Fruit fly (Drosophila melanogaster) whole organism, embryonic: ENCODE data around the gene CG44362.
A peak's percentile ranks its signal among the peaks of the same experiment; 100 is the strongest.

Source experiments
- ATbp ChIP-seq: fragments of 200-800 bp; sonication (Bioruptor generic); optimal IDR thresholded peaks from 2 replicates; lab custom pipeline; 2017; ENCODE audit warnings: missing biosample characterization, mild to moderate bottlenecking, missing genetic modification characterization, missing genetic modification reagents
- CG10431 ChIP-seq: fragments of 200-800 bp; sonication (Bioruptor generic); optimal IDR thresholded peaks from 3 replicates; lab custom pipeline; 2018; ENCODE audit warnings: missing biosample characterization, mild to moderate bottlenecking, missing genetic modification characterization
- CG10462 ChIP-seq: fragments of 200-800 bp; sonication (Bioruptor generic); optimal IDR thresholded peaks from 2 replicates; lab custom pipeline; 2016; ENCODE audit warnings: missing biosample characterization, missing genetic modification characterization
- CG10979 ChIP-seq: fragments of 200-800 bp; sonication (Bioruptor generic); optimal IDR thresholded peaks from 2 replicates; lab custom pipeline; 2018; ENCODE audit warnings: missing biosample characterization, mild to moderate bottlenecking, missing genetic modification characterization, moderate library complexity
- CG11456 ChIP-seq: fragments of 200-800 bp; sonication (Bioruptor generic); IDR thresholded peaks from 3 replicates; pipeline ENCODE4 v1.3.6; 2022; ENCODE audit warnings: missing biosample characterization, missing genetic modification characterization
- CG11560 ChIP-seq: fragments of 200-800 bp; sonication (Bioruptor generic); IDR thresholded peaks from 3 replicates; pipeline ENCODE4 v1.3.6; 2022; ENCODE audit warnings: missing biosample characterization, missing genetic modification characterization
- CG12071 ChIP-seq: fragments of 200-800 bp; sonication (Bioruptor generic); optimal IDR thresholded peaks from 3 replicates; lab custom pipeline; 2018; ENCODE audit warnings: missing biosample characterization, mild to moderate bottlenecking, missing genetic modification characterization
- CG12391 ChIP-seq: fragments of 200-800 bp; sonication (Bioruptor generic); optimal IDR thresholded peaks from 3 replicates; lab custom pipeline; 2018; ENCODE audit warnings: missing biosample characterization, mild to moderate bottlenecking, missing genetic modification characterization, moderate library complexity
- CG12769 ChIP-seq: fragments of 200-800 bp; sonication (Bioruptor generic); optimal IDR thresholded peaks from 2 replicates; lab custom pipeline; 2019; ENCODE audit warnings: missing biosample characterization, mild to moderate bottlenecking, missing genetic modification characterization, moderate library complexity
- CG14441 ChIP-seq: fragments of 200-800 bp; sonication (Bioruptor generic); IDR thresholded peaks from 2 replicates; pipeline ENCODE4 v1.3.6; 2022; ENCODE audit warnings: missing biosample characterization, missing genetic modification characterization
- CG15514 ChIP-seq: fragments of 200-800 bp; sonication (Bioruptor generic); optimal IDR thresholded peaks from 3 replicates; lab custom pipeline; 2017; ENCODE audit warnings: missing biosample characterization, missing genetic modification characterization, mild to moderate bottlenecking, moderate library complexity, missing genetic modification reagents
- CG17829 ChIP-seq: fragments of 200-800 bp; optimal IDR thresholded peaks from 2 replicates; lab custom pipeline; 2019; ENCODE audit warnings: missing biosample characterization, mild to moderate bottlenecking, missing genetic modification characterization, moderate library complexity
- CG2889 ChIP-seq: fragments of 200-800 bp; sonication (Bioruptor generic); IDR thresholded peaks from 3 replicates; pipeline ENCODE4 v1.3.6; 2022; ENCODE audit warnings: missing biosample characterization, missing genetic modification characterization
- CG4282 ChIP-seq: fragments of 200-800 bp; sonication (Bioruptor generic); optimal IDR thresholded peaks from 2 replicates; lab custom pipeline; 2016; ENCODE audit warnings: missing biosample characterization, missing genetic modification characterization
- CG4404 ChIP-seq: fragments of 200-800 bp; sonication (Bioruptor generic); IDR thresholded peaks from 2 replicates; pipeline ENCODE4 v1.3.6; 2022; ENCODE audit warnings: missing biosample characterization, missing genetic modification characterization
- CG7786 ChIP-seq: fragments of 200-800 bp; sonication (Bioruptor generic); optimal IDR thresholded peaks from 2 replicates; lab custom pipeline; 2016; ENCODE audit warnings: missing biosample characterization, missing genetic modification characterization
- CG9876 ChIP-seq: fragments of 200-800 bp; sonication (Bioruptor generic); optimal IDR thresholded peaks from 2 replicates; lab custom pipeline; 2016; ENCODE audit warnings: missing biosample characterization, missing genetic modification characterization
- Chrac-16 ChIP-seq: fragments of 200-800 bp; sonication (Bioruptor generic); optimal IDR thresholded peaks from 3 replicates; lab custom pipeline; 2016; ENCODE audit warnings: missing biosample characterization, missing genetic modification characterization
- CkIIα-i1 ChIP-seq: fragments of 200-800 bp; sonication (Bioruptor generic); IDR thresholded peaks from 2 replicates; pipeline ENCODE4 v1.3.6; 2022; ENCODE audit warnings: missing biosample characterization, missing genetic modification characterization
- CoRest ChIP-seq: fragments of 200-800 bp; sonication (Bioruptor generic); optimal IDR thresholded peaks from 3 replicates; lab custom pipeline; 2018; ENCODE audit warnings: missing biosample characterization, mild to moderate bottlenecking, missing genetic modification characterization, moderate library complexity
- CrebB ChIP-seq: fragments of 200-800 bp; sonication (Bioruptor generic); optimal IDR thresholded peaks from 3 replicates; lab custom pipeline; 2018; ENCODE audit warnings: missing biosample characterization, mild to moderate bottlenecking, missing genetic modification characterization
- Dp ChIP-seq: fragments of 200-800 bp; sonication (Bioruptor generic); optimal IDR thresholded peaks from 2 replicates; lab custom pipeline; 2018; ENCODE audit warnings: missing biosample characterization, mild to moderate bottlenecking, missing genetic modification characterization, moderate library complexity
- Ets65A ChIP-seq: fragments of 200-800 bp; sonication (Bioruptor generic); peaks from one replicate; lab custom pipeline; 2016; ENCODE audit warnings: missing biosample characterization, missing genetic modification characterization
- GATAe ChIP-seq: fragments of 200-800 bp; sonication (Bioruptor generic); conservative IDR thresholded peaks from 2 replicates; pipeline ENCODE4 v1.3.6; 2022; ENCODE audit warnings: missing biosample characterization, missing genetic modification characterization
- Hr51 ChIP-seq, 2 experiments: fragments of 200-800 bp; sonication (Bioruptor generic); optimal IDR thresholded peaks; 2 replicates in 1 of 2; 3 replicates in 1 of 2; lab custom pipeline; 2016 to 2018; ENCODE audit warnings: missing biosample characterization in 2 of 2, missing genetic modification characterization in 2 of 2, mild to moderate bottlenecking in 1 of 2, moderate library complexity in 1 of 2
- Hr78 ChIP-seq, 2 experiments: fragments of 200-800 bp in 1 of 2; fragments of >200 bp in 1 of 2; sonication (Bioruptor generic) in 1 of 2; optimal IDR thresholded peaks; 2 replicates each; lab custom pipeline; 2017 to 2019; ENCODE audit warnings: missing biosample characterization in 2 of 2, missing genetic modification characterization in 2 of 2, mild to moderate bottlenecking in 1 of 2, moderate library complexity in 1 of 2
- Med ChIP-seq: fragments of 200-800 bp; sonication (Bioruptor generic); peaks from one replicate; lab custom pipeline; 2016; ENCODE audit warnings: missing biosample characterization, missing genetic modification characterization, mild to moderate bottlenecking, inconsistent platforms, moderate library complexity
- Mes4 ChIP-seq: fragments of 200-800 bp; sonication (Bioruptor generic); optimal IDR thresholded peaks from 2 replicates; lab custom pipeline; 2016; ENCODE audit warnings: missing biosample characterization, missing genetic modification characterization
- NC2β ChIP-seq: fragments of 200-800 bp; sonication (Bioruptor generic); optimal IDR thresholded peaks from 2 replicates; lab custom pipeline; 2016; ENCODE audit warnings: missing biosample characterization, missing genetic modification characterization
- PHDP ChIP-seq: fragments of 200-800 bp; sonication (Bioruptor generic); optimal IDR thresholded peaks from 3 replicates; lab custom pipeline; 2018; ENCODE audit warnings: missing biosample characterization, mild to moderate bottlenecking, missing genetic modification characterization, moderate library complexity
- Taf1 ChIP-seq: fragments of 200-800 bp; sonication (Bioruptor generic); IDR thresholded peaks from 2 replicates; pipeline ENCODE4 v1.3.6; 2022; ENCODE audit warnings: missing biosample characterization, missing genetic modification characterization
- Trl ChIP-seq, 3 experiments: fragments of >200 bp in 2 of 3; fragments of 200-800 bp in 1 of 3; sonication (Bioruptor generic) in 1 of 3; optimal IDR thresholded peaks; 2 replicates in 1 of 3; 3 replicates in 2 of 3; lab custom pipeline; 2016 to 2017; ENCODE audit warnings: missing biosample characterization in 1 of 3, missing genetic modification characterization in 1 of 3
- Xbp1 ChIP-seq: fragments of 200-800 bp; sonication (Bioruptor generic); optimal IDR thresholded peaks from 3 replicates; lab custom pipeline; 2016; ENCODE audit warnings: missing biosample characterization, mild to moderate bottlenecking, missing genetic modification characterization
- ash1 ChIP-seq: fragments of 200-800 bp; sonication (Bioruptor generic); optimal IDR thresholded peaks from 2 replicates; lab custom pipeline; 2018; ENCODE audit warnings: missing biosample characterization, mild to moderate bottlenecking, missing genetic modification characterization
- bsh ChIP-seq, 2 experiments: fragments of 200-800 bp; sonication (Bioruptor generic); optimal IDR thresholded peaks; 2 replicates each; lab custom pipeline; 2017 to 2018; ENCODE audit warnings: mild to moderate bottlenecking in 2 of 2, missing biosample characterization in 2 of 2, missing genetic modification characterization in 2 of 2, moderate library complexity in 1 of 2
- chm ChIP-seq: fragments of 200-800 bp; sonication (Bioruptor generic); IDR thresholded peaks from 2 replicates; pipeline ENCODE4 v1.3.6; 2022; ENCODE audit warnings: missing biosample characterization, missing genetic modification characterization
- ci ChIP-seq: fragments of 200-800 bp; sonication (Bioruptor generic); IDR thresholded peaks from 3 replicates; pipeline ENCODE4 v1.3.6; 2022; ENCODE audit warnings: missing biosample characterization, missing genetic modification characterization
- corto ChIP-seq: fragments of 200-800 bp; sonication (Bioruptor generic); optimal IDR thresholded peaks from 2 replicates; lab custom pipeline; 2016; ENCODE audit warnings: missing biosample characterization, mild to moderate bottlenecking, missing genetic modification characterization, moderate library complexity
- croc ChIP-seq: fragments of 200-800 bp; sonication (Bioruptor generic); conservative IDR thresholded peaks from 3 replicates; pipeline ENCODE4 v1.3.6; 2022; ENCODE audit warnings: missing biosample characterization, missing genetic modification characterization
- dan ChIP-seq: fragments of 200-800 bp; sonication (Bioruptor generic); IDR thresholded peaks from 2 replicates; pipeline ENCODE4 v1.3.6; 2022; ENCODE audit warnings: missing biosample characterization, missing genetic modification characterization
- grau ChIP-seq: fragments of 200-800 bp; optimal IDR thresholded peaks from 3 replicates; lab custom pipeline; 2019; ENCODE audit warnings: missing biosample characterization, mild to moderate bottlenecking, missing genetic modification characterization, moderate library complexity
- her ChIP-seq: fragments of 200-800 bp; sonication (Bioruptor generic); optimal IDR thresholded peaks from 2 replicates; lab custom pipeline; 2016; ENCODE audit warnings: missing biosample characterization, missing genetic modification characterization
- hth ChIP-seq: fragments of >200 bp; optimal IDR thresholded peaks from 2 replicates; lab custom pipeline; 2017; ENCODE audit warnings: inconsistent platforms
- inv ChIP-seq: fragments of 200-800 bp; sonication (Bioruptor generic); IDR thresholded peaks from 2 replicates; pipeline ENCODE4 v1.3.6; 2022; ENCODE audit warnings: missing biosample characterization, missing genetic modification characterization; ENCODE audit not compliant: partially characterized antibody
- lola ChIP-seq, 3 experiments: fragments of >200 bp in 2 of 3; fragments of 200-800 bp in 1 of 3; sonication (Bioruptor generic) in 1 of 3; optimal IDR thresholded peaks; 2 replicates each; lab custom pipeline; 2017 to 2019; ENCODE audit warnings: missing biosample characterization in 3 of 3, missing genetic modification characterization in 3 of 3, mild to moderate bottlenecking in 1 of 3, moderate library complexity in 1 of 3
- sim ChIP-seq: fragments of 200-800 bp; sonication (Bioruptor generic); IDR thresholded peaks from 2 replicates; pipeline ENCODE4 v1.3.6; 2022; ENCODE audit warnings: missing biosample characterization, missing genetic modification characterization
- tup ChIP-seq: fragments of 200-800 bp; sonication (Bioruptor generic); optimal IDR thresholded peaks from 2 replicates; lab custom pipeline; 2016; ENCODE audit warnings: missing biosample characterization, mild to moderate bottlenecking, missing genetic modification characterization, moderate library complexity
- unpg ChIP-seq: fragments of 200-800 bp; sonication (Bioruptor generic); optimal IDR thresholded peaks from 3 replicates; lab custom pipeline; 2018; ENCODE audit warnings: missing biosample characterization, mild to moderate bottlenecking, missing genetic modification characterization, moderate library complexity
- vfl ChIP-seq: fragments of 200-800 bp; sonication (Bioruptor generic); optimal IDR thresholded peaks from 2 replicates; lab custom pipeline; 2016; ENCODE audit warnings: missing biosample characterization, missing genetic modification characterization

CG44362 gene

dm6 chr3L:11443474-11444080 is 46.2 kb downstream of the CG44362 start (continued):
- TF ChIP-seq CG2889 (GFP tag; lab: Robert Waterston, UW), result no peak
- TF ChIP-seq grau (tag; lab: Kevin White, UChicago), result peak; percentile 31
- TF ChIP-seq chm (GFP tag; lab: Robert Waterston, UW), result no peak
- TF ChIP-seq CrebB (tag; lab: Kevin White, UChicago), result no peak
- TF ChIP-seq Hr51 (GFP tag; optimal IDR thresholded peaks at IDR 0.05; lab: Kevin White, UChicago), result peak in 1 of 2 experiments; percentile 57
- TF ChIP-seq CoRest (tag; lab: Kevin White, UChicago), result peak; percentile 40
- TF ChIP-seq dan (GFP tag; lab: Robert Waterston, UW), result no peak
- no peak for TF ChIP-seq unpg (GFP tag; lab: Kevin White, UChicago)
- no peak for TF ChIP-seq corto (GFP tag; lab: Kevin White, UChicago)
- no peak for TF ChIP-seq CG12071
- no peak for TF ChIP-seq her
- TF ChIP-seq PHDP (tag; lab: Kevin White, UChicago), result peak; percentile 30
- TF ChIP-seq NC2β, result no peak
- no peak for TF ChIP-seq CG4404 (GFP tag; lab: Robert Waterston, UW)
- TF ChIP-seq GATAe (GFP tag; lab: Robert Waterston, UW), result no peak
- peak; percentile 48 for TF ChIP-seq CG12391 (tag; lab: Kevin White, UChicago)
- no peak for TF ChIP-seq Chrac-16
- peak in 1 of 2 experiments; percentile 9 for TF ChIP-seq Hr78 (GFP tag; optimal IDR thresholded peaks at IDR 0.05; lab: Kevin White, UChicago)
- TF ChIP-seq Ets65A (GFP tag; lab: Kevin White, UChicago), result no peak
- TF ChIP-seq CG10979 (tag; lab: Kevin White, UChicago), result peak; percentile 29
- no peak for TF ChIP-seq sim (GFP tag; lab: Robert Waterston, UW)
- no peak for TF ChIP-seq CG4282 (GFP tag; lab: Kevin White, UChicago)
- TF ChIP-seq ATbp, result peak; percentile 38
- TF ChIP-seq Dp (GFP tag; lab: Kevin White, UChicago), result no peak
- TF ChIP-seq CkIIα-i1, result no peak
- TF ChIP-seq bsh (GFP tag; optimal IDR thresholded peaks at IDR 0.05; lab: Kevin White, UChicago), result peak in 1 of 2 experiments; percentile 25
- peak in 1 of 3 experiments; percentile 40 for TF ChIP-seq lola (GFP tag; optimal IDR thresholded peaks at IDR 0.05; lab: Kevin White, UChicago)
- no peak for TF ChIP-seq CG7786 (GFP tag; lab: Kevin White, UChicago)
- no peak for TF ChIP-seq tup (GFP tag; lab: Kevin White, UChicago)
- no peak for TF ChIP-seq CG10462 (GFP tag; lab: Kevin White, UChicago)
- TF ChIP-seq inv, result no peak
- TF ChIP-seq CG12769 (tag; lab: Kevin White, UChicago), result peak; percentile 34
- no peak for TF ChIP-seq hth (lab: Kevin White, UChicago)
- TF ChIP-seq croc (GFP tag; lab: Robert Waterston, UW), result no peak
- peak; percentile 73 for TF ChIP-seq CG10431
- TF ChIP-seq CG9876 (GFP tag; lab: Kevin White, UChicago), result no peak
- no peak for TF ChIP-seq CG11560 (tag; lab: Robert Waterston, UW)
- no peak for TF ChIP-seq Trl (optimal IDR thresholded peaks at IDR 0.05; lab: Kevin White, UChicago)
- TF ChIP-seq Trl (GFP tag; optimal IDR thresholded peaks at IDR 0.05; lab: Kevin White, UChicago), result no peak
- no peak for TF ChIP-seq ash1
- peak; percentile 33 for TF ChIP-seq CG17829 (tag; lab: Kevin White, UChicago)
- no peak for TF ChIP-seq Mes4 (GFP tag; lab: Kevin White, UChicago)
- TF ChIP-seq CG11456 (GFP tag; lab: Robert Waterston, UW), result 0 out of 3 replicates have a peak, but pooled peaks have one; percentile 57
- no peak for TF ChIP-seq CG14441 (GFP tag; lab: Robert Waterston, UW)
- TF ChIP-seq vfl (GFP tag; lab: Kevin White, UChicago), result no peak
- TF ChIP-seq Taf1 (GFP tag; lab: Robert Waterston, UW), result no peak
- peak; percentile 17 for TF ChIP-seq Med (GFP tag; lab: Kevin White, UChicago)
- peak; percentile 46; the same call in 1 of the 3 replicates for TF ChIP-seq ci
- TF ChIP-seq CG15514 (GFP tag; lab: Kevin White, UChicago), result no peak
- no peak for TF ChIP-seq Xbp1
